Worm (Caenorhabditis elegans) whole organism, dauer: ENCODE data around the gene gpcp-1.

Source experiments
- unc-62 ChIP-seq: sonication (generic microtip); optimal IDR thresholded peaks from 2 replicates; lab custom pipeline; 2017; ENCODE audit warnings: missing biosample characterization, missing genetic modification reagents, missing genetic modification characterization

gpcp-1 gene

DNA sequence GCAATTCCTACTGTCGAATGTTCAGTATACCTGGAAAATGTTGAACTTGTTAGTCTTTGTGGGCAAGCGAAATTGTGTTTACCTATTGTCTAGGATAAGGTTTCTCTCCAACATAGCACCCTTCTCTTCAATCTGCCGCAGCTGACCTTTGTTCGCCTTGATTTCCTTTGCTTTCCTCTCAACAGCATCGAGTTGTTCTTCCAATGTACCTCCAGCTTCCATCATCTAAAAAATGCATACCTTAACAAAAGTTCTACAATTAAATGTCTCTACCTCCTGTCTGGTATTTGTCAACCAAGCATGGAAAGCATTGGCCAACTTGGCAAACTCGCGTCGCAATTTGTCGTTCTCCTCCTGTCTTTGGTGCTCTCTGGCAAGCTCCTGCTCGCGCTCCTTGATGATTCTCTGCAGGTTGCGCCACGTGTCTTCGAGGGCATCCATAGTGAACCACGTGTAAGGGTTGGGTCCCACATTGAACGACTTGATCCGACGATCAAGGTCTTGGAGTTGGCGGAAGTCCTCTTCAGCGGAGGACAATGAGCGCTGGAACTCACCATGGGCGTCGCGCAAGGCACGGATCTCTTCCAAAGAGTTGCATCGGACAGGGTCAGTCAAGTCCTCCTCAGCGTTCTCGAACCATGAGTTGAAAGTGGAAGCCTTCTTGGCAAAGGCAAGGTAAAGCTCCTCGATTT lies 8.3 kb upstream of the gpcp-1 start:
- no peak for TF ChIP-seq unc-62 (GFP tag; lab: Kevin White, UChicago)

DNA sequence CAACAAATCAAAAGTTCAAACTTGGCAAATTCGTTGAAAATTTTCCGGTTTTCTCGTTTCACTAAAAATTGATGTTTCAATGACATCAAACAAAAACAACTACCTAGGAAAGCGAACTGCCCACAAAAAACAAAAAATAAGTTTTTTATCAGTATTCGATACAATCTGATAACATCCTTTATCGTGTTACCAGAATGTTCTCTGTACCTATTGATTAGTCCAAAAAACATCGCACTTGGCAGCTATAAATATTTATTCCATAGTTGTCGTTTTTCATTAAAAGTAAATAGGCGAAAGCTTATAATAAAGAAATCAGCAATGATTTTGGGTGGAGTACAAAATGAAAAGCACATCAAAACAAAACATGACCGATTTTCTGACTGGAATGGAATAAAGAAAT lies 6.8 kb upstream of the gpcp-1 start:
- TF ChIP-seq unc-62 (GFP tag; lab: Kevin White, UChicago) = no peak

DNA sequence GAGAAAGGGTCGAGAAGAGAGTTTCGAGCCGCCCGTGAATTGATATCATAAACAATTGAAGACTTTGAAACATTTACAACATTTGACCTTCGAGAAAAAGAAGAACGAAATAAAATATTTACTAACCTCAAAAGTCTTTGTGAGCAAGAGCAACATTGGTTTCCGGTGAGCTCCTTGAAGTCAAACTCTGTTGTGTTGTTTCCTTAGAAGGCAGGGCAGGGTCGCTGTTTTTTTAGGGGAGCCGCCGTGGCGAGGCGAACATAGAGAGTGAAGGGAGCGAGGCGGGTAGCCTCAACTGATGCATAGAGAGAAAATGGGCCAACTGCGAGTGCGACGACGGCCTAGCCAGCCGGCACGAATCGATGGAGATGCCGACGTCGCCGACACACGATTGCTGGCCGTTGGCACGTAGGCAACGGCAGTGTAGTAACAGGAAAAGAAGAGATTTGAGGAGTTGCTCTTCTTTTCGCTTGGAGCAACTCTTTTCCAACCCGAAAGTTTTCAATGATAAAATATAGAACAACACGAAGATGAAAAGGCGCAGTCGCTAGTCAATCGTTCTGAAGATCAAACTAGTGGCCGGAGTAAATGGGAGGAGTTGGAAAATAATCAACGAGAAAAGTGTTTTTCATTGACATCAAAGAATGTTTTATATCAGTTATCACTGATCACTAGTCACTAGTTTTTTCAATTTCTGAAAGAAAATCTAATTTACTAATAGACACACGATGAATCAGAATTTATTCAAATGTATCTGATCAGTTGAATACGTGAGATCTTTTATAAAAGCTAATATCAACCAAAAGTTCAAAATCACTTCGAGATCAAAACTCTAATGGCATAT lies 5.8 kb upstream of the gpcp-1 start, which contains the start of gene mai-1:
TSS of gene mai-1 (minus strand) at position 557 of the 844 bp plus-strand sequence.
- no peak for TF ChIP-seq unc-62 (GFP tag; lab: Kevin White, UChicago)

DNA sequence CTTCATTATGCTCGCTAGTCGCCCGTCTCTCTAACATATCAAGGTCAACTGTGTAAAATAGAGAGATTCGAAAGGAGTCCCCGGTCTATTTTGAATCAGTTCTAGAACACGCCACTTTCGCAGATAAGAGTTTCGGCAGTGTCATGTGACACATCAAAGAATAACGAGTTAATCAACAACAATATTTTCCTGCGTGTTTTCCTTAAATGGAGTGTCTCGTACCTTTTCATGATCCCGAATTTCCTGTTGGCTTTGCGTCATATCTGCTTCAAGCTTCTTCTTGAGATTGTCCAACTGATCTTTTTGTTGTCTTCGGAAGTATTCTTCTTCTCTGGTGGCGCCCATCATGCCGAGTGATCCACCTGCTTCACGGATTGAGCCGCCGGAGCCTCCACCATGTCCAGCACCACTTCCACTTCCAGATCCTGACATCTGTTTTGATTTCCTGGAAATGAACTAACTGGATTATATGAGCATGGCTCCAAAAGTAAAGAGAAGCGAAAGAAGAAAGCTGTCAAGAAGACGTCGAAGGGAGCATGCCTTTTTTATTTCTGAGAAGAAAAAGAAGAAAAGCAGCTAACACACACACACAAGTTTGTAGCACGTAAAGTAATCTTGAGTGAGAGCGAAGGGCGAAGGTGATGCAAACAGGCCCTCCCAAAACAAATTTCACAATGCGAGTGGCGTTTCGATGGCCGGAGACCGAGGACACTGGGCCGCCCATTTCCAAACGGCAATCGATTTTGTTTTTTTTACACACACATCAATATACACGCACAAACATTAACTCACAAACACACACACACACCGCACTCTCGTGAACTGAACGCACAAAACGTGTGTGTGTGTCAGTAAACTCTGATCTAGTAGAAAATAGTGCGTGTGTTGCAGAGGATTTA lies 5.0 kb upstream of the gpcp-1 start:
- TF ChIP-seq unc-62 (GFP tag; lab: Kevin White, UChicago) = no peak

DNA sequence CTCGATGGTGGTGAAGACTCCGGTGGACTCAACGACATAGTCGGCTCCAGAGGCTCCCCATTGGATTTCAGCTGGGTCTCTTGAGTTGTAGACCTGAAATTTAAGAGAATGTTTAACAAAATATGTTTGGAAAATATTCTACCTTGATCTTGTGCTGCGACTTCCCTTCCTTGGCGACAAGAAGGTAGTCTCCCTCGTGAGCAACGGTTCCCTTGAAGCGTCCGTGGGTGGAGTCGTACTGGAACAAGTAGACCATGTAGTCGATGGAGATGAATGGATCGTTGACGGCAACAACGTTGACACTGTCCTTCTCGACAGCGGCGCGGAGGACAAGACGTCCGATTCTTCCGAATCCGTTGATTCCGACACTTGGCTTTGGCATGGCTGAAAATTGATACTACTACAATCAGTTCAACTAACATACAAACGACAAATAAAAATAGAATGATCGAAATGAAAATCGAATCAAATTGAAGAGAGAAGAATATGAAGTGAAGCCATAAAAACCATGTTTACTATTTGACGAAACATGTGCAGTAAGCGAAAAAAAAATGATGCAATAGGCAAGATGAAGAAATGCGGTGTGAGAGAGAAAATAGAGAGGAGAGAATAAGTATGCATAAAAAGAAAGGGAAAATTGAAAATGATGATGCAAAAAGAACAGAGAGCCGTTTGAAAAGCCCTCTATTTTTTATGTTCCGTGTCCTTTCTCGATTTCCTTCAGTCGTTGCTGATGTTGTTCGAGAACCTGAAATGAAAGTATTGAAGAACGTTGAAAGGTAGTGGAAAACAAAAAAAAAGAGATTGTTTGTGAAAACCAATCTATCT lies 4.1 kb upstream of the gpcp-1 start, which contains the start of gene gpd-2:
TSS of gene gpd-2 (minus strand) at position 384 of the 828 bp plus-strand sequence.
- TF ChIP-seq unc-62 (GFP tag; lab: Kevin White, UChicago) = no peak

DNA sequence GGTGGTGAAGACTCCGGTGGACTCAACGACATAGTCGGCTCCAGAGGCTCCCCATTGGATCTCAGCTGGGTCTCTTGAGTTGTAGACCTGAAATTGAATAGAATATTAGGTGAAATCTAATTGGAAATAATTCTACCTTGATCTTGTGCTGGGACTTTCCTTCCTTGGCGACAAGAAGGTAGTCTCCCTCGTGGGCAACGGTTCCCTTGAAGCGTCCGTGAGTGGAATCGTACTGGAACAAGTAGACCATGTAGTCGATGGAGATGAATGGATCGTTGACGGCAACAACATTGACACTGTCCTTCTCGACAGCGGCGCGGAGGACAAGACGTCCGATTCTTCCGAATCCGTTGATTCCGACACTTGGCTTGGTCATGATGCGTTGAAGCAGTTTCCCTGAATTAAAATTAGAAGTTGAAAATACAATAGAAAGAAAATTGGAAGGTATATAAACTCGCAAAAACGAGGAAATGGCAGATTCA lies 2.6 kb upstream of the gpcp-1 start, which contains the start of gene gpd-3:
TSS of gene gpd-3 (minus strand) at position 396 of the 482 bp plus-strand sequence.
- TF ChIP-seq unc-62 (GFP tag; lab: Kevin White, UChicago) = no peak

DNA sequence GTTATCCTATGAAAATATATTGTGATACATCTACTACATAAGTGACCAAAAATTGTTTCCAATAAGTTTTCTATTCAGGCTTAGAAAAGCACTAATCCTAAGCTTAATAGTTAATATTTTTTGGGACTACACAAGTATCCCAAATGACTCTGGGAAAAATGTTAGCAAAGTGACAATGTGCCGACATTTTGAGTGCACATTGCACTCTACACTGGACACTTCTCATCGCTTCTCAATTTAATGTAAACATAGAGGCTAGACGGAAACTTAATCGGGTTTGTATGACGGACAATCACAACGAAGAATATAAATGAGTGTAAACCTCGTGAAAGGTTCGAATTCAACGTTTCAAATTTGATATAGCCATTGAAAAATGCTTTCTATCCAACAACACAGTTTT lies 1.3 kb upstream of the gpcp-1 start:
- TF ChIP-seq unc-62 (GFP tag; lab: Kevin White, UChicago) = no peak

DNA sequence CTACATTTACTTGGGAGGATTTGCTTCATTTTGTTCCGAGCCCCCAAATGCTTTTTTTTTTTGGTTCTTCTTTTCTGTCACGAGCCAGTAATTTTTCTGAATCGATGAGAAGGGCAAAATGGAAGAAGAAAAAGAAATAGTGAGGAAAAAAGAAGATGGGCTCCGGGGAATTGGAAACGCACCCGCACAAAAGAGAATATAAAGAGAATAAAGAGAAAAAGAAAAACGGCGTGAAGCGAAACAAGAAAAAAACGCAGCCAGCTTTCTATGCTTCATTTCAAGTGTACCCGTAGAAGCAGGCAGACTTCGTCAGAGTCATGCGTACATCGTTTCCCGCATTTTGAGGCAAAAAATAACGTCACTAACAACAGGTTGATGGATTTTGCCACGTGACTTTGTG lies 638 bp upstream of the gpcp-1 start:
- TF ChIP-seq unc-62 (GFP tag; lab: Kevin White, UChicago) = no peak

DNA sequence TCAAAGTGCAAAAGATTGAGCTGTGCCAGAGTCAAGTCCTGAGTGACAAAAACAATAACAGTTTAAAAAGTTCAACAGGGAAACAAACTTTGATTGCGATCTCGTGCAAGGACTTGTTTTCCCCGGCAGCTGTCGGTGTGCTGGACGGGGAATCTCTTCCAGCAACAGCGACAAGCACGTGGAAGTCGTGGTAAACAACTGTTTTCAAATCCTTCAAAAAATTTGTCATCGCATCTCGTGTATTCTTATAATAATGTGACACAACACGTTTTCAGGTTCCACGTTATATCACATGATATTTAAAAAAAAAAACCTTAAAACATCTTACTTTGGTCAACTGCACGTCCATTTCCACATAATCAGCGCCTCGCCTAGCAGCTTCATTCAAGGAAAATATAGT lies 1.8 kb downstream of the gpcp-1 start:
- no peak for TF ChIP-seq unc-62 (GFP tag; lab: Kevin White, UChicago)

DNA sequence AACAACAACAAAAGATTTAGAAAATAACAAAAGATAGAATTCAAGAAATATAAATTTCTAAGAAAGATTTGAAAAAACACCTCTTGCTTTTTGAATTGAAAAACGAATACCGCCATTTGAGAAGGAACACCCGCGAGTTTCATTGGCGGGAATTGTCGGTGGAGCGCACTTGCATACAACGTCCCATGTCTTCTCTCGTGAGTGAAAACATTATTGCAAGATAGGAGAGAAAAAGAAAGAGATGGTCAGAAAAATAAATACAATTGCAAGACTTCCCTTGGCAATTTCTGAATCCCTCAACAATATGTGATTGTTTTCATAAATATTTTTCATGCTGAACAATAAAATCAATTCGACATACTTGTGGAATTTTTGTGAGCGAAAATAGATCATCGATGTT lies 4.3 kb downstream of the gpcp-1 start, which contains the start of gene K10B3.5:
TSS of gene K10B3.5 (minus strand) at position 343 of the 400 bp plus-strand sequence.
- no peak for TF ChIP-seq unc-62 (GFP tag; lab: Kevin White, UChicago)

DNA sequence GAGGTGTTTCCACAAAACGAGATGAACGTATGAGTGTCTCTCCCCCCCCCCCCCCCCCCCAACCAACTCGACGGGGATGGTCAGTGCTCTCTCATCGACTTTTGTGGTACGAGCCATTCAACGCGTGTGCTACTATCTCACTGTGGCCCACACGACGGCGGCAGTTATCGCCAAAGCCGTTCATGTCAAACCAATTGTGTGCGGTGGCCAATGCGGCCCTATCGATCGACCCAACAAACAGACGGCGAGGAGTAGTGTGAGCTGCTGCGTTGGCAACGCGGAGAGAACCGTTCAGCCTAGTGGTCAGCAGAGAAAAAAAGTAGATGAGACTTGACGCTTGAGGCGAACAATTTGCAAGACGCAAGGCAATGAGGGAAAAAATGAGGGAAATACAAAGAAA lies 7.6 kb downstream of the gpcp-1 start:
- no peak for TF ChIP-seq unc-62 (GFP tag; lab: Kevin White, UChicago)

DNA sequence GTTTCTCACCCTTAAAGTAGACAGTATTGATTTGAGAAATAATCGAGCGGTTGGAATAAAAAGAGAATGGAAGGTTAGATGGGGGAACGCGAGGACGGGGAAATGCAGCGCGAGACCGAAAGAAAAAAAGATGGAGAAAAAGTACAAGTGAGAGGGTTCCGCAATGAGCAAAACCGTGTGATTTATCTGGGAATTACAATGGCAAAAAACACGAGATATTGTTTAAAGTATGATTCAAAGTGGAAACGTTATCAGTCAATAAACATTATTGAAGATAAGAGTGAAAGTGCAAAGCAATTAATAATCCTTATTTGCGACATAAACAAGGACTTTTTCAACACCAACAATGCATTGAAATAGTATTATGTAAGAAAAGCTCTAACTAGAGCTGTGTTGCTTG lies 8.3 kb downstream of the gpcp-1 start, which contains the start of gene ztf-13:
TSS of gene ztf-13 (minus strand) at position 11 of the 400 bp plus-strand sequence.
- no peak for TF ChIP-seq unc-62 (GFP tag; lab: Kevin White, UChicago)

DNA sequence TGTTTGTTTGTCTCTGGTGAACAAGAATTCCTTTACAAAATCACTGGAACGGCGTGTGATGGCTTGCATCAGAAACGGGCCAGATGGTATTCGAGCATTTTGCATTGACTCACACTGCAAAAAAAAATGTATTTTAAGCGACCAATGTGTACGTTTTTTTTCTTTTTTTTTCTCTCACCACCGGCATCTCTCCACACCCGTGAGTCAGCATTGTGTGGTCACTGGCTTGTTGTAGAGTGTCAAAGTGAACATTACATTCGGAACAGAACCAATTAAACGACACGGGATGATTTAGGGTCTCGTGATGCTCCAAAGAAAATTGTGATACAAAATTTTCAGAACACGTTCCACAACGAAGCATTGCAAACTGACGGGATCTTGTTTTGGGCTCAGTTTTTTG lies 8.9 kb downstream of the gpcp-1 start:
- TF ChIP-seq unc-62 (GFP tag; lab: Kevin White, UChicago) = no peak

DNA sequence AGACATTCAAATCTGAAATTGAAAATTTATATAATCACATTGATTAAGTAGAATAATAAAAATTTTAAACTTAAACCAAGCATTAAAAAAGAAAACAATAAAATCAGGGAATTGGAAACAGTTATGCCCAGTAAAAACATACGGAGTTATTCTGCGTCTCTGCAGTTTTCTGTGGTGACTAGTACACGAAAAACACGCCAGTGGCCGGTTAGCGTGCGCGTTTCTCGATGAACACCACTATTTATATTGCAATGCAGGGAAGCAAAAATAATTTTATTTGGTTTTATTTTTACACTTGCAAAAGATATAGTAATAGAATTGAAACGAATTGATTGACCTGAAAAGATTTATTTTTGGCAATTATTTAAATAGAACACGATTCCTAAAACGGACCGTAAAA lies 10.6 kb downstream of the gpcp-1 start, which contains the start of gene sec-3:
TSS of gene sec-3 (minus strand) at position 21 of the 400 bp plus-strand sequence.
- TF ChIP-seq unc-62 (GFP tag; lab: Kevin White, UChicago) = no peak
